Fruit fly (Drosophila melanogaster) whole organism, embryonic: Measurements from ENCODE around the gene CG32712.

Source experiments
- ATbp ChIP-seq: fragments of 200-800 bp; sonication (Bioruptor generic); optimal IDR thresholded peaks from 2 replicates; lab custom pipeline; 2017; ENCODE audit warnings: missing biosample characterization, mild to moderate bottlenecking, missing genetic modification characterization, missing genetic modification reagents
- Atf-2 ChIP-seq: fragments of 200-800 bp; sonication (Bioruptor generic); optimal IDR thresholded peaks from 2 replicates; lab custom pipeline; 2016; ENCODE audit warnings: missing biosample characterization, missing genetic modification characterization
- CG11085 ChIP-seq: fragments of 200-800 bp; sonication (Bioruptor generic); IDR thresholded peaks from 2 replicates; pipeline ENCODE4 v1.3.6; 2022; ENCODE audit warnings: missing biosample characterization, missing genetic modification characterization
- CG11560 ChIP-seq: fragments of 200-800 bp; sonication (Bioruptor generic); IDR thresholded peaks from 3 replicates; pipeline ENCODE4 v1.3.6; 2022; ENCODE audit warnings: missing biosample characterization, missing genetic modification characterization
- CG12744 ChIP-seq: fragments of 200-800 bp; sonication (Bioruptor generic); optimal IDR thresholded peaks from 2 replicates; lab custom pipeline; 2016; ENCODE audit warnings: missing biosample characterization, missing genetic modification characterization
- CG13424 ChIP-seq: fragments of 200-800 bp; sonication (Bioruptor generic); optimal IDR thresholded peaks from 2 replicates; lab custom pipeline; 2019; ENCODE audit warnings: missing biosample characterization, mild to moderate bottlenecking, missing genetic modification characterization, moderate library complexity
- CG14014 ChIP-seq: fragments of 200-800 bp; sonication (Bioruptor generic); IDR thresholded peaks from 2 replicates; pipeline ENCODE4 v1.3.6; 2022; ENCODE audit warnings: missing biosample characterization, missing genetic modification characterization
- CG15011 ChIP-seq: fragments of 200-800 bp; sonication (Bioruptor generic); optimal IDR thresholded peaks from 3 replicates; lab custom pipeline; 2018; ENCODE audit warnings: missing biosample characterization, mild to moderate bottlenecking, missing genetic modification characterization
- CG17802 ChIP-seq: fragments of 200-800 bp; sonication (Bioruptor generic); optimal IDR thresholded peaks from 2 replicates; lab custom pipeline; 2018; ENCODE audit warnings: missing biosample characterization, mild to moderate bottlenecking, missing genetic modification characterization, moderate library complexity
- CG2199 ChIP-seq: fragments of 200-800 bp; sonication (Bioruptor generic); IDR thresholded peaks from 3 replicates; pipeline ENCODE4 v1.3.6; 2022; ENCODE audit warnings: missing biosample characterization, missing genetic modification characterization
- CG2889 ChIP-seq: fragments of 200-800 bp; sonication (Bioruptor generic); IDR thresholded peaks from 3 replicates; pipeline ENCODE4 v1.3.6; 2022; ENCODE audit warnings: missing biosample characterization, missing genetic modification characterization
- CG30020 ChIP-seq: fragments of 200-800 bp; optimal IDR thresholded peaks from 2 replicates; lab custom pipeline; 2019; ENCODE audit warnings: missing biosample characterization, mild to moderate bottlenecking, missing genetic modification characterization, moderate library complexity
- CG31388 ChIP-seq: fragments of 200-800 bp; sonication (Bioruptor generic); optimal IDR thresholded peaks from 2 replicates; lab custom pipeline; 2016; ENCODE audit warnings: missing biosample characterization, missing genetic modification characterization
- CG32767 ChIP-seq: fragments of 200-800 bp; sonication (Bioruptor generic); IDR thresholded peaks from 2 replicates; pipeline ENCODE4 v1.3.6; 2022; ENCODE audit warnings: missing biosample characterization, missing genetic modification characterization
- CG3726 ChIP-seq: fragments of 200-800 bp; sonication (Bioruptor generic); IDR thresholded peaks from 3 replicates; pipeline ENCODE4, ENCODE4 v1.3.6; 2022; ENCODE audit warnings: missing biosample characterization, missing genetic modification characterization
- CG7839 ChIP-seq: fragments of 200-800 bp; sonication (Bioruptor generic); optimal IDR thresholded peaks from 3 replicates; lab custom pipeline; 2018; ENCODE audit warnings: missing biosample characterization, mild to moderate bottlenecking, missing genetic modification characterization, moderate library complexity
- CG8924 ChIP-seq: fragments of 200-800 bp; optimal IDR thresholded peaks from 3 replicates; lab custom pipeline; 2019; ENCODE audit warnings: missing biosample characterization, mild to moderate bottlenecking, missing genetic modification characterization, moderate library complexity
- Dll ChIP-seq: fragments of 200-800 bp; sonication (Bioruptor generic); IDR thresholded peaks from 4 replicates; pipeline ENCODE4 v1.3.6; 2022; ENCODE audit warnings: missing biosample characterization, missing genetic modification characterization; ENCODE audit not compliant: partially characterized antibody
- Doc3 ChIP-seq: fragments of 200-800 bp; sonication (Bioruptor generic); IDR thresholded peaks from 3 replicates; pipeline ENCODE4 v1.3.6; 2022; ENCODE audit warnings: missing biosample characterization, missing genetic modification characterization; ENCODE audit not compliant: partially characterized antibody
- Gug ChIP-seq: fragments of 200-800 bp; sonication (Bioruptor generic); IDR thresholded peaks from 4 replicates; pipeline ENCODE4 v1.3.6; 2022; ENCODE audit warnings: missing biosample characterization, missing genetic modification characterization
- HLHmδ ChIP-seq: fragments of 200-800 bp; sonication (Bioruptor generic); optimal IDR thresholded peaks from 2 replicates; lab custom pipeline; 2018; ENCODE audit warnings: missing biosample characterization, mild to moderate bottlenecking, missing genetic modification characterization, moderate library complexity
- Lhr ChIP-seq: fragments of 200-800 bp; sonication (Bioruptor generic); optimal IDR thresholded peaks from 3 replicates; lab custom pipeline; 2017; ENCODE audit warnings: mild to moderate bottlenecking, missing biosample characterization, missing genetic modification reagents, missing genetic modification characterization
- Lim3 ChIP-seq: fragments of 200-800 bp; sonication (Bioruptor generic); IDR thresholded peaks from 2 replicates; pipeline ENCODE4 v1.3.6; 2022; ENCODE audit warnings: missing biosample characterization, missing genetic modification characterization
- Mes4 ChIP-seq: fragments of 200-800 bp; sonication (Bioruptor generic); optimal IDR thresholded peaks from 2 replicates; lab custom pipeline; 2016; ENCODE audit warnings: missing biosample characterization, missing genetic modification characterization
- Nf-YC ChIP-seq: fragments of 200-800 bp; optimal IDR thresholded peaks from 3 replicates; lab custom pipeline; 2019; ENCODE audit warnings: missing biosample characterization, mild to moderate bottlenecking, missing genetic modification characterization, moderate library complexity
- Ptx1 ChIP-seq: fragments of 200-800 bp; sonication (Bioruptor generic); IDR thresholded peaks from 2 replicates; pipeline ENCODE4 v1.3.6; 2022; ENCODE audit warnings: missing biosample characterization, missing genetic modification characterization
- Rfx ChIP-seq: fragments of 200-800 bp; sonication (Bioruptor generic); IDR thresholded peaks from 2 replicates; pipeline ENCODE4 v1.3.6; 2022; ENCODE audit warnings: missing biosample characterization, missing genetic modification characterization
- Scr ChIP-seq: fragments of 200-800 bp; sonication (Bioruptor generic); IDR thresholded peaks from 2 replicates; pipeline ENCODE4 v1.3.6; 2022; ENCODE audit warnings: missing biosample characterization, missing genetic modification characterization; ENCODE audit not compliant: partially characterized antibody
- abd-A ChIP-seq: fragments of 200-800 bp; sonication (Bioruptor generic); optimal IDR thresholded peaks from 3 replicates; lab custom pipeline; 2019; ENCODE audit warnings: missing biosample characterization, mild to moderate bottlenecking, missing genetic modification characterization, moderate library complexity
- aop ChIP-seq: fragments of 200-800 bp; sonication (Bioruptor generic); IDR thresholded peaks from 2 replicates; pipeline ENCODE4 v1.3.6; 2022; ENCODE audit warnings: missing biosample characterization, missing genetic modification characterization
- ato ChIP-seq: fragments of 200-800 bp; sonication (Bioruptor generic); IDR thresholded peaks from 2 replicates; pipeline ENCODE4 v1.3.6; 2022; ENCODE audit warnings: missing biosample characterization, missing genetic modification characterization; ENCODE audit not compliant: partially characterized antibody
- bbx ChIP-seq: fragments of 200-800 bp; sonication (Bioruptor generic); IDR thresholded peaks from 2 replicates; pipeline ENCODE4 v1.3.6; 2022; ENCODE audit warnings: missing biosample characterization, missing genetic modification characterization; ENCODE audit not compliant: partially characterized antibody
- bowl ChIP-seq: fragments of 200-800 bp; sonication (Bioruptor generic); IDR thresholded peaks from 2 replicates; pipeline ENCODE4 v1.3.6; 2022; ENCODE audit warnings: missing biosample characterization, missing genetic modification characterization
- bsh ChIP-seq, 2 experiments: fragments of 200-800 bp; sonication (Bioruptor generic); optimal IDR thresholded peaks; 2 replicates each; lab custom pipeline; 2017 to 2018; ENCODE audit warnings: mild to moderate bottlenecking in 2 of 2, missing biosample characterization in 2 of 2, missing genetic modification characterization in 2 of 2, moderate library complexity in 1 of 2
- croc ChIP-seq: fragments of 200-800 bp; sonication (Bioruptor generic); conservative IDR thresholded peaks from 3 replicates; pipeline ENCODE4 v1.3.6; 2022; ENCODE audit warnings: missing biosample characterization, missing genetic modification characterization
- dan ChIP-seq: fragments of 200-800 bp; sonication (Bioruptor generic); IDR thresholded peaks from 2 replicates; pipeline ENCODE4 v1.3.6; 2022; ENCODE audit warnings: missing biosample characterization, missing genetic modification characterization
- eve ChIP-seq, 2 experiments: fragments of >200 bp; optimal IDR thresholded peaks; 2 replicates each; lab custom pipeline; 2017; ENCODE audit warnings: missing biosample characterization in 2 of 2, missing genetic modification characterization in 2 of 2
- eyg ChIP-seq: fragments of 200-800 bp; sonication (Bioruptor generic); optimal IDR thresholded peaks from 3 replicates; lab custom pipeline; 2016; ENCODE audit warnings: missing biosample characterization, missing genetic modification characterization
- ftz-f1 ChIP-seq: fragments of 200-800 bp; sonication (Bioruptor generic); optimal IDR thresholded peaks from 2 replicates; lab custom pipeline; 2016; ENCODE audit warnings: missing biosample characterization, missing genetic modification characterization
- gce ChIP-seq: fragments of 200-800 bp; sonication (Bioruptor generic); IDR thresholded peaks from 3 replicates; pipeline ENCODE4 v1.3.6; 2022; ENCODE audit warnings: missing biosample characterization, missing genetic modification characterization
- grn ChIP-seq: fragments of 200-800 bp; sonication (Bioruptor generic); optimal IDR thresholded peaks from 3 replicates; lab custom pipeline; 2017; ENCODE audit warnings: missing biosample characterization, missing genetic modification characterization
- hth ChIP-seq: fragments of >200 bp; optimal IDR thresholded peaks from 2 replicates; lab custom pipeline; 2017; ENCODE audit warnings: inconsistent platforms
- mam ChIP-seq: fragments of 200-800 bp; sonication (Bioruptor generic); optimal IDR thresholded peaks from 3 replicates; lab custom pipeline; 2016; ENCODE audit warnings: missing biosample characterization, missing genetic modification characterization
- org-1 ChIP-seq: fragments of 200-800 bp; sonication (Bioruptor generic); optimal IDR thresholded peaks from 2 replicates; lab custom pipeline; 2017; ENCODE audit warnings: missing biosample characterization, missing genetic modification characterization
- peb ChIP-seq: fragments of 200-800 bp; sonication (Bioruptor generic); IDR thresholded peaks from 2 replicates; pipeline ENCODE4 v1.3.6; 2022; ENCODE audit warnings: missing biosample characterization, missing genetic modification characterization
- ranshi ChIP-seq: fragments of 200-800 bp; sonication (Bioruptor generic); IDR thresholded peaks from 2 replicates; pipeline ENCODE4 v1.3.6; 2022; ENCODE audit warnings: missing biosample characterization, missing genetic modification characterization
- salm ChIP-seq: fragments of 200-800 bp; sonication (Bioruptor generic); optimal IDR thresholded peaks from 2 replicates; lab custom pipeline; 2018; ENCODE audit warnings: missing biosample characterization, mild to moderate bottlenecking, missing genetic modification characterization
- sens-2 ChIP-seq: fragments of 200-800 bp; sonication (Bioruptor generic); IDR thresholded peaks from 2 replicates; pipeline ENCODE4 v1.3.6; 2022; ENCODE audit warnings: missing biosample characterization, missing genetic modification characterization
- slou ChIP-seq: fragments of 200-800 bp; sonication (Bioruptor generic); optimal IDR thresholded peaks from 3 replicates; lab custom pipeline; 2016; ENCODE audit warnings: missing biosample characterization, missing genetic modification characterization
- sug ChIP-seq: fragments of 200-800 bp; optimal IDR thresholded peaks from 2 replicates; lab custom pipeline; 2019; ENCODE audit warnings: missing biosample characterization, mild to moderate bottlenecking, missing genetic modification characterization, moderate library complexity
- tna ChIP-seq: fragments of 200-800 bp; sonication (Bioruptor generic); IDR thresholded peaks from 2 replicates; pipeline ENCODE4 v1.3.6; 2022; ENCODE audit warnings: missing biosample characterization, missing genetic modification characterization; ENCODE audit not compliant: partially characterized antibody

The CG32712 gene

dm6 chrX:8411532-8411960 lies 22.1 kb downstream of the CG32712 start, which contains the start of gene lawc (continued):
- TF ChIP-seq Atf-2 (GFP tag; lab: Kevin White, UChicago): no peak
- no peak for TF ChIP-seq eve (GFP tag; optimal IDR thresholded peaks at IDR 0.05; lab: Kevin White, UChicago)
- no peak for TF ChIP-seq Lim3
- no peak for TF ChIP-seq dan (GFP tag; lab: Robert Waterston, UW)
- peak; percentile 32 for TF ChIP-seq sug (tag; lab: Kevin White, UChicago)
- TF ChIP-seq Lhr (GFP tag; lab: Kevin White, UChicago): no peak
- no peak for TF ChIP-seq CG11560 (tag; lab: Robert Waterston, UW)
- TF ChIP-seq CG3726 (GFP tag; lab: Robert Waterston, UW): no peak
- no peak for TF ChIP-seq slou
- peak in 1 of 2 experiments; percentile 59 for TF ChIP-seq bsh (GFP tag; optimal IDR thresholded peaks at IDR 0.05; lab: Kevin White, UChicago)
- TF ChIP-seq CG14014 (GFP tag; lab: Robert Waterston, UW): peak; percentile 60; the same call in 1 of the 2 replicates
- 0 out of 3 replicates have a peak, but pooled peaks have one; percentile 19 for TF ChIP-seq CG2889 (GFP tag; lab: Robert Waterston, UW)
- TF ChIP-seq mam: no peak
- peak; percentile 77; the same call in 1 of the 2 replicates for TF ChIP-seq bowl (GFP tag; lab: Robert Waterston, UW)
- no peak for TF ChIP-seq HLHmδ (GFP tag; lab: Kevin White, UChicago)
- no peak for TF ChIP-seq Mes4 (GFP tag; lab: Kevin White, UChicago)
- TF ChIP-seq CG31388 (GFP tag; lab: Kevin White, UChicago): no peak
- no peak for TF ChIP-seq hth (lab: Kevin White, UChicago)
- no peak for TF ChIP-seq Doc3 (GFP tag; lab: Robert Waterston, UW)
- TF ChIP-seq eyg (GFP tag; lab: Kevin White, UChicago): no peak
- peak; percentile 25; the same call in 1 of the 3 replicates for TF ChIP-seq gce (GFP tag; lab: Robert Waterston, UW)
- TF ChIP-seq Gug (GFP tag; lab: Robert Waterston, UW): no peak
- peak; percentile 70 for TF ChIP-seq Rfx (GFP tag; lab: Robert Waterston, UW)
- TF ChIP-seq aop (GFP tag; lab: Robert Waterston, UW): no peak
- no peak for TF ChIP-seq Ptx1
- no peak for TF ChIP-seq CG12744 (GFP tag; lab: Kevin White, UChicago)
- TF ChIP-seq org-1 (GFP tag; lab: Kevin White, UChicago): no peak
- peak; percentile 13 for TF ChIP-seq CG13424
- 0 out of 2 replicates have a peak, but pooled peaks have one; percentile 12 for TF ChIP-seq peb (GFP tag; lab: Robert Waterston, UW)
- peak; percentile 40; the same call in 1 of the 2 replicates for TF ChIP-seq bbx (GFP tag; lab: Robert Waterston, UW)
- peak; percentile 13 for TF ChIP-seq salm (tag; lab: Kevin White, UChicago)
- peak; percentile 7 for TF ChIP-seq ftz-f1 (GFP tag; lab: Kevin White, UChicago)
- TF ChIP-seq CG17802: no peak
- TF ChIP-seq CG15011 (GFP tag; lab: Kevin White, UChicago): no peak
- peak; percentile 20; the same call in 1 of the 2 replicates for TF ChIP-seq Scr (GFP tag; lab: Robert Waterston, UW)
- no peak for TF ChIP-seq CG30020 (tag; lab: Kevin White, UChicago)
- TF ChIP-seq CG7839 (tag; lab: Kevin White, UChicago): peak; percentile 11
- TF ChIP-seq CG32767: peak; percentile 52; the same call in 1 of the 2 replicates
- peak; percentile 26 for TF ChIP-seq grn (GFP tag; lab: Kevin White, UChicago)
- TF ChIP-seq croc: no peak
- TF ChIP-seq ato (GFP tag; lab: Robert Waterston, UW): peak; percentile 49; the same call in 1 of the 2 replicates
- no peak; the same call in 1 of the 2 replicates for TF ChIP-seq tna (GFP tag; lab: Robert Waterston, UW)
- TF ChIP-seq ATbp (GFP tag; lab: Kevin White, UChicago): no peak
- TF ChIP-seq sens-2 (GFP tag; lab: Robert Waterston, UW): no peak
- TF ChIP-seq abd-A: peak; percentile 77
- no peak for TF ChIP-seq Nf-YC (tag; lab: Kevin White, UChicago)
- peak; percentile 56; the same call in 1 of the 2 replicates for TF ChIP-seq ranshi (GFP tag; lab: Robert Waterston, UW)
- TF ChIP-seq CG8924 (tag; lab: Kevin White, UChicago): peak; percentile 54
- peak; percentile 43; the same call in 1 of the 2 replicates for TF ChIP-seq CG11085
- no peak for TF ChIP-seq CG2199 (GFP tag; lab: Robert Waterston, UW)
- TF ChIP-seq Dll (GFP tag; lab: Robert Waterston, UW): 0 out of 4 replicates have a peak, but pooled peaks have one; percentile 14
